Worm (Caenorhabditis elegans) whole organism, early embryonic: Measurements from ENCODE around the gene srx-84.

Source experiments
- aly-1 ChIP-seq: sonication (generic microtip); optimal IDR thresholded peaks from 2 replicates; lab custom pipeline; 2016; ENCODE audit warnings: missing genetic modification characterization, missing compliant biosample characterization
- ama-1 ChIP-seq: fragments of 150-350 bp; optimal IDR thresholded peaks from 2 replicates; lab custom pipeline; 2014
- ceh-13 ChIP-seq: fragments of 200-800 bp; sonication (Bioruptor generic); optimal IDR thresholded peaks from 2 replicates; lab custom pipeline; 2018; ENCODE audit warnings: mild to moderate bottlenecking, missing genetic modification characterization, missing compliant biosample characterization
- ets-7 ChIP-seq: sonication (generic microtip); optimal IDR thresholded peaks from 2 replicates; lab custom pipeline; 2016; ENCODE audit warnings: missing genotype, missing genetic modification characterization, missing compliant biosample characterization
- hmg-4 ChIP-seq: fragments of 200-800 bp; sonication (Bioruptor generic); optimal IDR thresholded peaks from 2 replicates; lab custom pipeline; 2018; ENCODE audit warnings: mild to moderate bottlenecking, missing genetic modification characterization, missing compliant biosample characterization
- pes-1 ChIP-seq: fragments of 200-800 bp; sonication (Bioruptor generic); IDR thresholded peaks from 2 replicates; pipeline ENCODE4 v1.3.6; 2022; ENCODE audit warnings: missing genetic modification reagents, missing genetic modification characterization, missing compliant biosample characterization
- scrt-1 ChIP-seq: fragments of 200-800 bp; sonication (Bioruptor generic); IDR thresholded peaks from 2 replicates; pipeline ENCODE4 v1.3.6; 2022; ENCODE audit warnings: missing genetic modification characterization, missing compliant biosample characterization
- sea-1 ChIP-seq: fragments of 200-800 bp; sonication (Bioruptor generic); conservative IDR thresholded peaks from 2 replicates; pipeline ENCODE4 v1.3.6; 2022; ENCODE audit warnings: missing genetic modification characterization, missing compliant biosample characterization
- tbx-37 ChIP-seq: fragments of 200-800 bp; sonication (Bioruptor generic); conservative IDR thresholded peaks from 2 replicates; pipeline ENCODE4 v1.3.6; 2022; ENCODE audit warnings: missing genetic modification reagents, missing genetic modification characterization, missing compliant biosample characterization

DNA sequence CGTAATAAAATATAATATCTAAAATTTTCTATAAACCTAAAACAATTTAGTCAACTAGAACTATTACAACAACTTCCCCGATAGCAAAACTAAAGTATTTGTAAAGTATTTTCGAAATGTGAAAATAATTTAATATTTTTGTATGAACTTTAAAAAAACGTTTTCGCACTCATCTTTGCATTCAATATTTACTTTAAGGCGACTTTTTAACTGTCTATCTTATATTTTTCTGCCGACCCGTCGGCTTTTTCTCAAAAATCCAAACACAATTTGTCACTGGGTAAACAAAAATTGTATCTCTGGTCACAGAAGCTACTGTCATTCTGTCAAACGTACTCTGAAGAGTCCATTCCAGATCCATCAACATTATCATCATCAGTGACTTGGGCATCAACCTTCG is 6.3 kb downstream of the srx-84 start:
- TF ChIP-seq ama-1 (lab: Kevin White, UChicago) (no peak), scrt-1 (GFP tag; lab: Robert Waterston, UW) (no peak), hmg-4 (GFP tag; lab: Kevin White, UChicago) (no peak), aly-1 (no peak), sea-1 (no peak), ceh-13 (GFP tag; lab: Kevin White, UChicago) (no peak), pes-1 (GFP tag; lab: Robert Waterston, UW) (no peak), ets-7 (no peak), tbx-37 (GFP tag; lab: Robert Waterston, UW) (no peak)
